Worm (Caenorhabditis elegans): Measurements from ENCODE around the gene sre-2.

ce11 chrII:8092537-8092936, 9.4 kb downstream of the sre-2 start, which contains the start of gene ltd-1:
- TF ChIP-seq him-1 (tag; optimal IDR thresholded peaks at IDR 0.05) (no peak), dao-5 (tag; optimal IDR thresholded peaks at IDR 0.05) (no peak), W03F9.2 (tag; optimal IDR thresholded peaks at IDR 0.05) (no peak)

Data from whole organism, L4/young adult.